Fruit fly (Drosophila melanogaster) whole organism, pupa: ENCODE data around the gene pbl.

Experiments
- CG10348 ChIP-seq: fragments of 200-800 bp; sonication (Bioruptor generic); IDR thresholded peaks from 2 replicates; pipeline ENCODE4 v1.3.6; 2022; ENCODE audit warnings: missing biosample characterization, missing genetic modification characterization
- CG12605 ChIP-seq: fragments of 200-800 bp; sonication (Bioruptor generic); IDR thresholded peaks from 2 replicates; pipeline ENCODE4 v1.3.6; 2022; ENCODE audit warnings: missing biosample characterization, missing genetic modification characterization
- CG13204 ChIP-seq: fragments of 200-800 bp; sonication (Bioruptor generic); optimal IDR thresholded peaks from 2 replicates; lab custom pipeline; 2018; ENCODE audit warnings: missing biosample characterization, mild to moderate bottlenecking, missing genetic modification characterization, moderate library complexity
- CG14655 ChIP-seq: fragments of 200-800 bp; sonication (Bioruptor generic); optimal IDR thresholded peaks from 3 replicates; lab custom pipeline; 2017; ENCODE audit warnings: mild to moderate bottlenecking, missing biosample characterization, missing genetic modification reagents, missing genetic modification characterization
- CG15710 ChIP-seq: fragments of 200-800 bp; sonication (Bioruptor generic); optimal IDR thresholded peaks from 2 replicates; lab custom pipeline; 2018; ENCODE audit warnings: missing biosample characterization, mild to moderate bottlenecking, missing genetic modification characterization, moderate library complexity
- CG17806 ChIP-seq: fragments of 200-800 bp; sonication (Bioruptor generic); optimal IDR thresholded peaks from 2 replicates; lab custom pipeline; 2018; ENCODE audit warnings: missing biosample characterization, mild to moderate bottlenecking, missing genetic modification characterization, moderate library complexity
- CG32121 ChIP-seq: fragments of 200-800 bp; sonication (Bioruptor generic); IDR thresholded peaks from 2 replicates; pipeline ENCODE4 v1.3.6; 2022; ENCODE audit warnings: missing biosample characterization, missing genetic modification characterization
- CG34367 ChIP-seq: fragments of 200-800 bp; sonication (Bioruptor generic); optimal IDR thresholded peaks from 2 replicates; lab custom pipeline; 2018; ENCODE audit warnings: missing biosample characterization, mild to moderate bottlenecking, missing genetic modification characterization
- CG4496 ChIP-seq: fragments of 200-800 bp; sonication (Bioruptor generic); IDR thresholded peaks from 3 replicates; pipeline ENCODE4 v1.3.6; 2022; ENCODE audit warnings: missing biosample characterization, missing genetic modification characterization
- CG8159 ChIP-seq: fragments of 200-800 bp; sonication (Bioruptor generic); optimal IDR thresholded peaks from 3 replicates; lab custom pipeline; 2018; ENCODE audit warnings: missing biosample characterization, mild to moderate bottlenecking, missing genetic modification characterization, moderate library complexity
- CG8301 ChIP-seq: fragments of 200-800 bp; sonication (Bioruptor generic); optimal IDR thresholded peaks from 2 replicates; lab custom pipeline; 2018; ENCODE audit warnings: missing biosample characterization, mild to moderate bottlenecking, missing genetic modification characterization
- CG9948 ChIP-seq: fragments of 200-800 bp; sonication (Bioruptor generic); optimal IDR thresholded peaks from 2 replicates; lab custom pipeline; 2018; ENCODE audit warnings: missing biosample characterization, mild to moderate bottlenecking, missing genetic modification characterization, moderate library complexity
- D1 ChIP-seq: fragments of 200-800 bp; sonication (Bioruptor generic); optimal IDR thresholded peaks from 2 replicates; lab custom pipeline; 2018; ENCODE audit warnings: missing biosample characterization, mild to moderate bottlenecking, missing genetic modification characterization, moderate library complexity
- EcR ChIP-seq: fragments of 200-800 bp; sonication (Bioruptor generic); optimal IDR thresholded peaks from 3 replicates; lab custom pipeline; 2019; ENCODE audit warnings: missing biosample characterization, missing genetic modification characterization, mild to moderate bottlenecking, moderate library complexity, missing genetic modification reagents
- Ets98B ChIP-seq: fragments of 200-800 bp; sonication (Bioruptor generic); IDR thresholded peaks from 2 replicates; pipeline ENCODE4 v1.3.6; 2022; ENCODE audit warnings: missing biosample characterization, missing genetic modification characterization
- Pif1A ChIP-seq: fragments of 200-800 bp; sonication (Bioruptor generic); optimal IDR thresholded peaks from 3 replicates; lab custom pipeline; 2016; ENCODE audit warnings: missing biosample characterization, missing genetic modification characterization
- Pif1B ChIP-seq: fragments of 200-800 bp; sonication (Bioruptor generic); optimal IDR thresholded peaks from 3 replicates; lab custom pipeline; 2016; ENCODE audit warnings: missing biosample characterization, missing genetic modification characterization
- Snoo ChIP-seq: fragments of 200-800 bp; sonication (Bioruptor generic); optimal IDR thresholded peaks from 3 replicates; lab custom pipeline; 2017; ENCODE audit warnings: missing biosample characterization, mild to moderate bottlenecking, missing genetic modification characterization, inconsistent platforms
- fd96Ca ChIP-seq: fragments of 200-800 bp; sonication (Bioruptor generic); IDR thresholded peaks from 3 replicates; pipeline ENCODE4 v1.3.6; 2022; ENCODE audit warnings: missing biosample characterization, missing genetic modification characterization
- gl ChIP-seq: fragments of 200-800 bp; sonication (Bioruptor generic); optimal IDR thresholded peaks from 2 replicates; lab custom pipeline; 2018; ENCODE audit warnings: missing biosample characterization, mild to moderate bottlenecking, missing genetic modification characterization
- rn ChIP-seq: fragments of 200-800 bp; sonication (Bioruptor generic); IDR thresholded peaks from 2 replicates; pipeline ENCODE4 v1.3.6; 2022; ENCODE audit warnings: missing biosample characterization, missing genetic modification characterization

Gene pbl

dm6 chr3L:7953728-7954127 is 42.0 kb upstream of the pbl start:
- TF ChIP-seq rn (no peak), CG4496 (GFP tag; lab: Robert Waterston, UW) (no peak), Pif1B (GFP tag; lab: Kevin White, UChicago) (no peak), CG8159 (tag; lab: Kevin White, UChicago) (no peak), CG9948 (no peak), fd96Ca (GFP tag; lab: Robert Waterston, UW) (no peak), D1 (tag; lab: Kevin White, UChicago) (no peak), gl (no peak), Pif1A (no peak), CG32121 (GFP tag; lab: Robert Waterston, UW) (no peak), CG14655 (GFP tag; lab: Kevin White, UChicago) (no peak), CG12605 (GFP tag; lab: Robert Waterston, UW) (no peak), CG10348 (GFP tag; lab: Robert Waterston, UW) (no peak), Ets98B (no peak), CG15710 (tag; lab: Kevin White, UChicago) (no peak), CG13204 (GFP tag; lab: Kevin White, UChicago) (no peak), Snoo (tag; lab: Kevin White, UChicago) (no peak), CG34367 (tag; lab: Kevin White, UChicago) (no peak), CG8301 (tag; lab: Kevin White, UChicago) (no peak), CG17806 (no peak)
- TF ChIP-seq, all 21 proteins: peak for 0

dm6 chr3L:7952978-7953377 is 41.2 kb upstream of the pbl start:
- TF ChIP-seq Pif1B (GFP tag; lab: Kevin White, UChicago) (no peak), Snoo (tag; lab: Kevin White, UChicago) (no peak), fd96Ca (GFP tag; lab: Robert Waterston, UW) (no peak), CG4496 (GFP tag; lab: Robert Waterston, UW) (no peak), CG15710 (tag; lab: Kevin White, UChicago) (no peak), D1 (tag; lab: Kevin White, UChicago) (no peak), rn (no peak), CG32121 (GFP tag; lab: Robert Waterston, UW) (no peak), gl (no peak), CG8159 (tag; lab: Kevin White, UChicago) (no peak), CG34367 (tag; lab: Kevin White, UChicago) (no peak), CG10348 (GFP tag; lab: Robert Waterston, UW) (no peak)

dm6 chr3L:7952560-7952959 is 40.8 kb upstream of the pbl start:
- TF ChIP-seq Snoo (tag; lab: Kevin White, UChicago) = no peak
- no peak for TF ChIP-seq EcR (GFP tag; lab: Kevin White, UChicago)
- TF ChIP-seq CG8159 (tag; lab: Kevin White, UChicago) = no peak
- no peak for TF ChIP-seq Ets98B
- no peak for TF ChIP-seq CG4496 (GFP tag; lab: Robert Waterston, UW)
- no peak for TF ChIP-seq Pif1B (GFP tag; lab: Kevin White, UChicago)
- no peak for TF ChIP-seq CG13204 (GFP tag; lab: Kevin White, UChicago)
- no peak for TF ChIP-seq Pif1A
- TF ChIP-seq fd96Ca (GFP tag; lab: Robert Waterston, UW) = no peak
- TF ChIP-seq rn = no peak
- TF ChIP-seq CG15710 (tag; lab: Kevin White, UChicago) = no peak
- no peak for TF ChIP-seq CG12605 (GFP tag; lab: Robert Waterston, UW)
- TF ChIP-seq gl = no peak
- TF ChIP-seq CG34367 (tag; lab: Kevin White, UChicago) = no peak
- no peak for TF ChIP-seq CG17806
- TF ChIP-seq CG8301 (tag; lab: Kevin White, UChicago) = no peak
- TF ChIP-seq CG10348 (GFP tag; lab: Robert Waterston, UW) = no peak
- no peak for TF ChIP-seq D1 (tag; lab: Kevin White, UChicago)
- no peak for TF ChIP-seq CG32121 (GFP tag; lab: Robert Waterston, UW)
- TF ChIP-seq CG9948 = no peak

DNA sequence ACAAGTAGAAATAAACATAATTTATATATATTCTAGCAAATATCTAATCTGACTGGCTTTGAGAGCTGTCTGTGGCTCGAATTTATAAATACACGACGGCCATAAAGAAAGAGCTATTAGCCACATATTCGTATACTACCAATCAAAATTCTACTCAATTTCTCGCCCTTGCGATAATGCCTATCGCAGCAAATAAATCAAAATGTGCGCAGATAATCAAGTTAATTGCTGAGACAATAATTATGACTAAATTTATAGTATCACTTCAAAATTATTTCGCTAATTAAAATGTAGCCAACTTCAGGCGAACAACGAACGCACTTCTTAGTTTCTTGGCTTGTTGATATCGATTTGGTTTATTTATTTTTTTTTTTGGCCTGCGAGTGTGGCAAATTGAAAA is 40.1 kb upstream of the pbl start:
- TF ChIP-seq CG15710 (tag; lab: Kevin White, UChicago) (no peak), Snoo (tag; lab: Kevin White, UChicago) (no peak), CG14655 (GFP tag; lab: Kevin White, UChicago) (no peak), Pif1A (no peak), Pif1B (GFP tag; lab: Kevin White, UChicago) (no peak), Ets98B (no peak), CG13204 (GFP tag; lab: Kevin White, UChicago) (no peak), CG4496 (GFP tag; lab: Robert Waterston, UW) (no peak), CG34367 (tag; lab: Kevin White, UChicago) (no peak), fd96Ca (GFP tag; lab: Robert Waterston, UW) (no peak), gl (no peak), D1 (tag; lab: Kevin White, UChicago) (no peak), CG17806 (no peak), EcR (GFP tag; lab: Kevin White, UChicago) (no peak), CG8301 (tag; lab: Kevin White, UChicago) (no peak), CG12605 (GFP tag; lab: Robert Waterston, UW) (no peak), CG10348 (GFP tag; lab: Robert Waterston, UW) (no peak), CG8159 (tag; lab: Kevin White, UChicago) (no peak), CG32121 (GFP tag; lab: Robert Waterston, UW) (no peak)

dm6 chr3L:7949778-7950177 is 38.0 kb upstream of the pbl start:
- TF ChIP-seq Pif1A (no peak), CG9948 (no peak), CG17806 (no peak), Ets98B (no peak), Pif1B (GFP tag; lab: Kevin White, UChicago) (no peak), CG34367 (tag; lab: Kevin White, UChicago) (no peak), D1 (tag; lab: Kevin White, UChicago) (no peak), CG13204 (GFP tag; lab: Kevin White, UChicago) (no peak), Snoo (tag; lab: Kevin White, UChicago) (no peak), CG10348 (GFP tag; lab: Robert Waterston, UW) (no peak), CG15710 (tag; lab: Kevin White, UChicago) (no peak), rn (no peak), fd96Ca (GFP tag; lab: Robert Waterston, UW) (no peak), CG8159 (tag; lab: Kevin White, UChicago) (no peak)
